Worm (Caenorhabditis elegans): ENCODE results near the gene C07E3.3.

ce11 chrII:10367202-10367601 lies 9.9 kb upstream of the C07E3.3 start, which contains the start of gene ceh-57:
- no peak for TF ChIP-seq dpl-1 (GFP tag; optimal IDR thresholded peaks at IDR 0.05)
- no peak for TF ChIP-seq dpff-1 (tag; optimal IDR thresholded peaks at IDR 0.05)
- TF ChIP-seq attf-3 (GFP tag; conservative IDR thresholded peaks at IDR 0.05) = no peak
- TF ChIP-seq lin-35 (GFP tag; optimal IDR thresholded peaks at IDR 0.05) = no peak
- TF ChIP-seq chd-7 (tag; optimal IDR thresholded peaks at IDR 0.05) = no peak
- no peak for TF ChIP-seq tlf-1 (GFP tag; optimal IDR thresholded peaks at IDR 0.05)
- no peak for TF ChIP-seq ets-4 (GFP tag; optimal IDR thresholded peaks at IDR 0.05)
- TF ChIP-seq unc-62 (GFP tag; optimal IDR thresholded peaks at IDR 0.05) = no peak
- TF ChIP-seq sea-2 (GFP tag; IDR thresholded peaks at IDR 0.05) = no peak
- TF ChIP-seq aptf-2 (GFP tag; conservative IDR thresholded peaks at IDR 0.05) = no peak
- TF ChIP-seq unc-130 (GFP tag; optimal IDR thresholded peaks at IDR 0.05) = no peak

Measured in whole organism, young adult.